Worm (Caenorhabditis elegans): ENCODE data around the gene hgrs-1.

- no peak for TF ChIP-seq ref-1 (GFP tag; conservative IDR thresholded peaks at IDR 0.05)
- no peak for TF ChIP-seq flt-1 (GFP tag; IDR thresholded peaks at IDR 0.05)
- TF ChIP-seq tab-1 (GFP tag; IDR thresholded peaks at IDR 0.05): no peak
- TF ChIP-seq ztf-29 (GFP tag; IDR thresholded peaks at IDR 0.05): no peak
- no peak for TF ChIP-seq klf-2 (GFP tag; conservative IDR thresholded peaks at IDR 0.05)
- no peak for TF ChIP-seq med-1 (GFP tag; optimal IDR thresholded peaks at IDR 0.05; ENCODE audit: insufficient read depth)
- TF ChIP-seq T22C8.4 (GFP tag; IDR thresholded peaks at IDR 0.05): no peak
- no peak for TF ChIP-seq ztf-23 (GFP tag; IDR thresholded peaks at IDR 0.05)
Observed at ce11 chrIV:8255221-8255620, 49.4 kb upstream of the hgrs-1 start.
